Fruit fly (Drosophila melanogaster): ENCODE data around the gene Syx7.

Syx7 gene

dm6 chr3L:21496865-21497634, 51.4 kb downstream of the Syx7 start, which contains the start of gene Hr78 (continued):
- TF ChIP-seq CG16779 (tag; optimal IDR thresholded peaks at IDR 0.05) (peak; percentile 84), OdsH (GFP tag; optimal IDR thresholded peaks at IDR 0.05) (peak; percentile 76), esn (GFP tag; optimal IDR thresholded peaks at IDR 0.05) (peak; percentile 76), CG11762 (GFP tag; optimal IDR thresholded peaks at IDR 0.05; ENCODE audit: insufficient read depth) (peak; percentile 76), CG6276 (GFP tag; optimal IDR thresholded peaks at IDR 0.05) (peak; percentile 90), Sox14 (GFP tag; optimal IDR thresholded peaks at IDR 0.05) (peak; percentile 85), CG10631 (GFP tag; optimal IDR thresholded peaks at IDR 0.05) (peak; percentile 83), CG4318 (GFP tag; optimal IDR thresholded peaks at IDR 0.05) (peak; percentile 73), svp (GFP tag) (no peak), CG11902 (GFP tag; optimal IDR thresholded peaks at IDR 0.05) (peak; percentile 42), CG8319 (GFP tag; optimal IDR thresholded peaks at IDR 0.05) (peak; percentile 44), Blimp-1 (GFP tag; optimal IDR thresholded peaks at IDR 0.05) (peak; percentile 52), acj6 (GFP tag; optimal IDR thresholded peaks at IDR 0.05) (peak; percentile 79), Hr39 (GFP tag; optimal IDR thresholded peaks at IDR 0.05) (no peak), vri (GFP tag; optimal IDR thresholded peaks at IDR 0.05) (peak; percentile 59), Smox (GFP tag; optimal IDR thresholded peaks at IDR 0.05) (no peak), Ets21C (GFP tag; optimal IDR thresholded peaks at IDR 0.05) (peak; percentile 5), Met (GFP tag; optimal IDR thresholded peaks at IDR 0.05) (peak; percentile 59), CG7368 (GFP tag; optimal IDR thresholded peaks at IDR 0.05) (peak; percentile 57)

Data from whole organism, prepupa.